Worm (Caenorhabditis elegans) whole organism, young adult: ENCODE results near the gene cyp-43A1.
A peak's percentile ranks its signal among the peaks of the same experiment; 100 is the strongest.

ENCODE experiments used
- B0261.1 ChIP-seq: sonication (generic microtip); optimal IDR thresholded peaks from 2 replicates; lab custom pipeline; 2016; ENCODE audit warnings: mild to moderate bottlenecking, missing genetic modification characterization, moderate library complexity, missing compliant biosample characterization
- F33H1.4 ChIP-seq: fragments of 200-800 bp; sonication (Bioruptor generic); IDR thresholded peaks from 2 replicates; pipeline ENCODE4 v1.3.6; 2022; ENCODE audit warnings: missing genetic modification reagents, missing genetic modification characterization, missing compliant biosample characterization
- K12H6.12 ChIP-seq: fragments of 200-800 bp; sonication (Bioruptor generic); optimal IDR thresholded peaks from 2 replicates; lab custom pipeline; 2018; ENCODE audit warnings: mild to moderate bottlenecking, missing genetic modification characterization, missing compliant biosample characterization
- ama-1 ChIP-seq, 3 experiments: fragments of 150-350 bp in 1 of 3; sonication (generic microtip) in 2 of 3; optimal IDR thresholded peaks; 2 replicates each; lab custom pipeline; 2014 to 2018; ENCODE audit warnings: missing biosample characterization in 2 of 3, missing genetic modification characterization in 2 of 3, missing genetic modification reagents in 2 of 3
- ceh-40 ChIP-seq: fragments of 200-800 bp; sonication (Bioruptor generic); IDR thresholded peaks from 2 replicates; pipeline ENCODE4 v1.3.6; 2022; ENCODE audit warnings: missing genetic modification characterization, missing compliant biosample characterization
- hrde-1 ChIP-seq: sonication (generic microtip); optimal IDR thresholded peaks from 2 replicates; lab custom pipeline; 2016; ENCODE audit warnings: missing genetic modification characterization, mild to moderate bottlenecking, missing compliant biosample characterization, moderate library complexity, missing genotype, missing genetic modification reagents, borderline replicate concordance
- lsy-27 ChIP-seq: sonication (generic microtip); optimal IDR thresholded peaks from 2 replicates; lab custom pipeline; 2017; ENCODE audit warnings: missing genetic modification characterization, mild to moderate bottlenecking, missing compliant biosample characterization, antibody characterized with exemption, missing genotype, borderline replicate concordance; ENCODE audit not compliant: insufficient read depth
- pha-4 ChIP-seq: fragments of 150-350 bp; sonication (generic microtip); optimal IDR thresholded peaks from 2 replicates; lab custom pipeline; 2014; ENCODE audit warnings: missing biosample characterization, missing genetic modification reagents, missing genetic modification characterization
- rcor-1 ChIP-seq: fragments of 200-800 bp; sonication (Bioruptor generic); IDR thresholded peaks from 2 replicates; pipeline ENCODE4 v1.3.6; 2022; ENCODE audit warnings: missing genetic modification reagents, missing genetic modification characterization, missing compliant biosample characterization
- sea-2 ChIP-seq: fragments of 200-800 bp; sonication (Bioruptor generic); IDR thresholded peaks from 2 replicates; pipeline ENCODE4 v1.3.6; 2022; ENCODE audit warnings: missing genetic modification characterization, missing compliant biosample characterization
- unc-62 ChIP-seq: fragments of 150-350 bp; optimal IDR thresholded peaks from 2 replicates; lab custom pipeline; 2014; ENCODE audit warnings: missing biosample characterization, missing genetic modification reagents, missing genetic modification characterization

DNA sequence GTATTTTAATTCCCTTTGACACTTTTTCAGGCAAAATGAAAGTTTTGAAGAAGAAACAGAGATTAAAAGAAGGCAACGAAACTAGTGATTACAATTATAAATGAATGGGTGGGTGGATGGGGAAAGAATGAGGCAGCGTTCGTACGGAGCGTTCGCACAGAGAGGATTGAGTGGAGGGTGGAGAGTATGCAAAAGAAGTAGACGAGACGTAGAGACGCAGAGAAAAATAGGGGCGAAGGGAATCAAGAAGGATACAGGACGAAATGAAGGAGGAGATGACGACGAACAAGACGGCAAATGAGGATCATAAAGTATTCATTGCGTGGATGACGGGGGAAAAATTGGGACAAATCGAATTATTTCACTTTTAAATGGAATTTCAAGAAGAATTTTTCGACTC, 50.4 kb downstream of the cyp-43A1 start:
- no peak for TF ChIP-seq ama-1 (optimal IDR thresholded peaks at IDR 0.05; lab: Kevin White, UChicago)
- TF ChIP-seq ama-1 (GFP tag; optimal IDR thresholded peaks at IDR 0.05; lab: Kevin White, UChicago) = no peak
- no peak for TF ChIP-seq rcor-1 (GFP tag; lab: Robert Waterston, UW)
- peak; percentile 4 for TF ChIP-seq K12H6.12 (tag; lab: Kevin White, UChicago)
- no peak for TF ChIP-seq lsy-27 (tag; lab: Kevin White, UChicago)
- TF ChIP-seq pha-4 (tag; lab: Kevin White, UChicago) = no peak
- TF ChIP-seq B0261.1 (tag; lab: Kevin White, UChicago) = no peak
- TF ChIP-seq ceh-40 (GFP tag; lab: Robert Waterston, UW) = no peak
- no peak for TF ChIP-seq hrde-1 (tag; lab: Kevin White, UChicago)
- no peak for TF ChIP-seq unc-62 (GFP tag; lab: Kevin White, UChicago)
- no peak for TF ChIP-seq sea-2 (GFP tag; lab: Robert Waterston, UW)
- TF ChIP-seq F33H1.4 = no peak
